Fruit fly (Drosophila melanogaster) whole organism: ENCODE data around the gene CG44158.

ENCODE experiments used
- CG8478 ChIP-seq: fragments of >200 bp; optimal IDR thresholded peaks from 2 replicates; lab custom pipeline; 2018; ENCODE audit warnings: inconsistent platforms
- Dll ChIP-seq: fragments of >200 bp; optimal IDR thresholded peaks from 2 replicates; lab custom pipeline; 2017
- EcR ChIP-seq, 2 experiments: fragments of >200 bp; optimal IDR thresholded peaks; 2 replicates each; lab custom pipeline; 2017; ENCODE audit warnings: missing biosample characterization in 2 of 2, missing genetic modification characterization in 2 of 2, missing genetic modification reagents in 2 of 2
- pan ChIP-seq: fragments of >200 bp; optimal IDR thresholded peaks from 2 replicates; lab custom pipeline; 2017
- psq ChIP-seq: fragments of >200 bp; optimal IDR thresholded peaks from 2 replicates; lab custom pipeline; 2017
- usp ChIP-seq: fragments of >200 bp; optimal IDR thresholded peaks from 2 replicates; lab custom pipeline; 2017; ENCODE audit warnings: missing biosample characterization, missing genetic modification characterization, mixed read lengths

CG44158 gene

dm6 chr3R:18252578-18252977 lies 44.0 kb downstream of the CG44158 start, which contains the start of gene CG12320:
CG12320 (minus strand) TSS chr3R:18252734.
- TF ChIP-seq pan (lab: Kevin White, UChicago) = no peak
- no peak for TF ChIP-seq usp (GFP tag; lab: Kevin White, UChicago)
- TF ChIP-seq EcR (GFP tag; optimal IDR thresholded peaks at IDR 0.05; lab: Kevin White, UChicago) = no peak
- no peak for TF ChIP-seq CG8478 (lab: Kevin White, UChicago)

dm6 chr3R:18255281-18255680 lies 46.7 kb downstream of the CG44158 start, which contains the start of the genes Ada2a, Polr2D, Tgs1 and moi:
Ada2a (minus strand) TSS chr3R:18255487.
Polr2D (minus strand) TSS chr3R:18255487.
Tgs1 (plus strand) TSS chr3R:18255530.
moi (plus strand) TSS chr3R:18255530.
- TF ChIP-seq psq (lab: Kevin White, UChicago) (no peak), pan (lab: Kevin White, UChicago) (no peak), Dll (lab: Kevin White, UChicago) (no peak), usp (GFP tag; lab: Kevin White, UChicago) (no peak), EcR (GFP tag; optimal IDR thresholded peaks at IDR 0.05; lab: Kevin White, UChicago) (no peak), CG8478 (lab: Kevin White, UChicago) (no peak)
